Fruit fly (Drosophila melanogaster) whole organism, embryonic: Measurements from ENCODE around the gene Oatp74D.

Experiments used
- Atf3 ChIP-seq: fragments of 200-800 bp; sonication (Bioruptor generic); optimal IDR thresholded peaks from 3 replicates; lab custom pipeline; 2016; ENCODE audit warnings: missing biosample characterization, missing genetic modification characterization
- B-H2 ChIP-seq: fragments of 200-800 bp; sonication (Bioruptor generic); optimal IDR thresholded peaks from 2 replicates; lab custom pipeline; 2018; ENCODE audit warnings: missing biosample characterization, mild to moderate bottlenecking, missing genetic modification characterization
- CG10959 ChIP-seq: fragments of 200-800 bp; sonication (Bioruptor generic); IDR thresholded peaks from 2 replicates; pipeline ENCODE4 v1.3.6; 2022; ENCODE audit warnings: missing biosample characterization, missing genetic modification characterization
- CG12219 ChIP-seq: fragments of 200-800 bp; sonication (Bioruptor generic); optimal IDR thresholded peaks from 3 replicates; lab custom pipeline; 2018; ENCODE audit warnings: missing biosample characterization, mild to moderate bottlenecking, missing genetic modification characterization
- CG14441 ChIP-seq: fragments of 200-800 bp; sonication (Bioruptor generic); IDR thresholded peaks from 2 replicates; pipeline ENCODE4 v1.3.6; 2022; ENCODE audit warnings: missing biosample characterization, missing genetic modification characterization
- CG18599 ChIP-seq: fragments of 200-800 bp; sonication (Bioruptor generic); optimal IDR thresholded peaks from 3 replicates; lab custom pipeline; 2017; ENCODE audit warnings: missing biosample characterization, missing genetic modification characterization, mild to moderate bottlenecking, moderate library complexity, missing genetic modification reagents
- CG18619 ChIP-seq: fragments of 200-800 bp; sonication (Bioruptor generic); optimal IDR thresholded peaks from 3 replicates; lab custom pipeline; 2017; ENCODE audit warnings: missing biosample characterization, mild to moderate bottlenecking, missing genetic modification characterization
- CG18764 ChIP-seq: fragments of 200-800 bp; sonication (Bioruptor generic); optimal IDR thresholded peaks from 3 replicates; lab custom pipeline; 2016; ENCODE audit warnings: missing biosample characterization, missing genetic modification characterization
- CG2199 ChIP-seq: fragments of 200-800 bp; sonication (Bioruptor generic); IDR thresholded peaks from 3 replicates; pipeline ENCODE4 v1.3.6; 2022; ENCODE audit warnings: missing biosample characterization, missing genetic modification characterization
- CG4360 ChIP-seq: fragments of 200-800 bp; sonication (Bioruptor generic); IDR thresholded peaks from 2 replicates; pipeline ENCODE4 v1.3.6; 2022; ENCODE audit warnings: missing biosample characterization, missing genetic modification characterization
- CG5180 ChIP-seq: fragments of 200-800 bp; sonication (Bioruptor generic); optimal IDR thresholded peaks from 3 replicates; lab custom pipeline; 2017; ENCODE audit warnings: missing biosample characterization, missing genetic modification characterization, mild to moderate bottlenecking, moderate library complexity, missing genetic modification reagents
- CG5245 ChIP-seq: fragments of 200-800 bp; sonication (Bioruptor generic); optimal IDR thresholded peaks from 3 replicates; lab custom pipeline; 2016; ENCODE audit warnings: missing biosample characterization, missing genetic modification characterization
- CG7556 ChIP-seq: fragments of 200-800 bp; sonication (Bioruptor generic); optimal IDR thresholded peaks from 2 replicates; lab custom pipeline; 2017; ENCODE audit warnings: missing biosample characterization, mild to moderate bottlenecking, missing genetic modification characterization
- CG7963 ChIP-seq: fragments of 200-800 bp; sonication (Bioruptor generic); IDR thresholded peaks from 3 replicates; pipeline ENCODE4 v1.3.6; 2022; ENCODE audit warnings: missing biosample characterization, missing genetic modification characterization; ENCODE audit not compliant: partially characterized antibody
- CG7987 ChIP-seq: fragments of 200-800 bp; sonication (Bioruptor generic); optimal IDR thresholded peaks from 2 replicates; lab custom pipeline; 2018; ENCODE audit warnings: missing biosample characterization, mild to moderate bottlenecking, missing genetic modification characterization, moderate library complexity
- CG9727 ChIP-seq: fragments of 200-800 bp; sonication (Bioruptor generic); optimal IDR thresholded peaks from 3 replicates; lab custom pipeline; 2017; ENCODE audit warnings: missing biosample characterization, mild to moderate bottlenecking, missing genetic modification characterization
- H15 ChIP-seq: fragments of 200-800 bp; sonication (Bioruptor generic); IDR thresholded peaks from 3 replicates; pipeline ENCODE4 v1.3.6; 2022; ENCODE audit warnings: missing biosample characterization, missing genetic modification characterization
- HLH3B ChIP-seq: fragments of 200-800 bp; sonication (Bioruptor generic); IDR thresholded peaks from 2 replicates; pipeline ENCODE4 v1.3.6; 2022; ENCODE audit warnings: missing biosample characterization, missing genetic modification characterization
- Neu2 ChIP-seq: fragments of 200-800 bp; sonication (Bioruptor generic); optimal IDR thresholded peaks from 3 replicates; lab custom pipeline; 2016; ENCODE audit warnings: missing biosample characterization, missing genetic modification characterization, borderline replicate concordance
- Sox100B ChIP-seq: fragments of 200-800 bp; sonication (Bioruptor generic); optimal IDR thresholded peaks from 3 replicates; lab custom pipeline; 2018; ENCODE audit warnings: missing biosample characterization, mild to moderate bottlenecking, missing genetic modification characterization
- TFAM ChIP-seq: fragments of 200-800 bp; sonication (Bioruptor generic); optimal IDR thresholded peaks from 2 replicates; lab custom pipeline; 2017; ENCODE audit warnings: missing biosample characterization, missing genetic modification characterization, inconsistent platforms
- Tbp ChIP-seq: fragments of >200 bp; optimal IDR thresholded peaks from 2 replicates; lab custom pipeline; 2018; ENCODE audit warnings: missing biosample characterization, missing genetic modification characterization
- amos ChIP-seq: fragments of 200-800 bp; sonication (Bioruptor generic); IDR thresholded peaks from 2 replicates; pipeline ENCODE4 v1.3.6; 2022; ENCODE audit warnings: missing biosample characterization, missing genetic modification characterization; ENCODE audit not compliant: partially characterized antibody
- aop ChIP-seq: fragments of 200-800 bp; sonication (Bioruptor generic); IDR thresholded peaks from 2 replicates; pipeline ENCODE4 v1.3.6; 2022; ENCODE audit warnings: missing biosample characterization, missing genetic modification characterization
- ara ChIP-seq: fragments of 200-800 bp; sonication (Bioruptor generic); IDR thresholded peaks from 2 replicates; pipeline ENCODE4 v1.3.6; 2022; ENCODE audit warnings: missing biosample characterization, missing genetic modification characterization
- cas ChIP-seq: fragments of 200-800 bp; sonication (Bioruptor generic); IDR thresholded peaks from 2 replicates; pipeline ENCODE4 v1.3.6; 2022; ENCODE audit warnings: missing biosample characterization, missing genetic modification characterization
- chinmo ChIP-seq: fragments of 200-800 bp; sonication (Bioruptor generic); IDR thresholded peaks from 4 replicates; pipeline ENCODE4 v1.3.6; 2022; ENCODE audit warnings: missing biosample characterization, missing genetic modification characterization; ENCODE audit not compliant: partially characterized antibody
- croc ChIP-seq: fragments of 200-800 bp; sonication (Bioruptor generic); conservative IDR thresholded peaks from 3 replicates; pipeline ENCODE4 v1.3.6; 2022; ENCODE audit warnings: missing biosample characterization, missing genetic modification characterization
- crol ChIP-seq: fragments of 200-800 bp; sonication (Bioruptor generic); IDR thresholded peaks from 2 replicates; pipeline ENCODE4 v1.3.6; 2022; ENCODE audit warnings: missing biosample characterization, missing genetic modification characterization
- eyg ChIP-seq: fragments of 200-800 bp; sonication (Bioruptor generic); optimal IDR thresholded peaks from 3 replicates; lab custom pipeline; 2016; ENCODE audit warnings: missing biosample characterization, missing genetic modification characterization
- grn ChIP-seq: fragments of 200-800 bp; sonication (Bioruptor generic); optimal IDR thresholded peaks from 3 replicates; lab custom pipeline; 2017; ENCODE audit warnings: missing biosample characterization, missing genetic modification characterization
- hb ChIP-seq: fragments of 200-800 bp; sonication (Bioruptor generic); IDR thresholded peaks from 3 replicates; pipeline ENCODE4 v1.3.6; 2022; ENCODE audit warnings: missing biosample characterization, missing genetic modification characterization; ENCODE audit not compliant: partially characterized antibody
- jumu ChIP-seq: fragments of 200-800 bp; sonication (Bioruptor generic); optimal IDR thresholded peaks from 3 replicates; lab custom pipeline; 2016; ENCODE audit warnings: missing biosample characterization, missing genetic modification characterization
- ken ChIP-seq: fragments of 200-800 bp; sonication (Bioruptor generic); IDR thresholded peaks from 3 replicates; pipeline ENCODE4 v1.3.6; 2022; ENCODE audit warnings: missing biosample characterization, missing genetic modification characterization
- mam ChIP-seq: fragments of 200-800 bp; sonication (Bioruptor generic); optimal IDR thresholded peaks from 3 replicates; lab custom pipeline; 2016; ENCODE audit warnings: missing biosample characterization, missing genetic modification characterization
- nau ChIP-seq: fragments of 200-800 bp; sonication (Bioruptor generic); optimal IDR thresholded peaks from 3 replicates; lab custom pipeline; 2017; ENCODE audit warnings: missing biosample characterization, mild to moderate bottlenecking, missing genetic modification characterization, missing genetic modification reagents
- nerfin-1 ChIP-seq: fragments of 200-800 bp; sonication (Bioruptor generic); optimal IDR thresholded peaks from 3 replicates; lab custom pipeline; 2019; ENCODE audit warnings: missing biosample characterization, mild to moderate bottlenecking, missing genetic modification characterization, moderate library complexity
- nerfin-2 ChIP-seq: fragments of 200-800 bp; sonication (Bioruptor generic); IDR thresholded peaks from 2 replicates; pipeline ENCODE4 v1.3.6; 2022; ENCODE audit warnings: missing biosample characterization, missing genetic modification characterization; ENCODE audit not compliant: partially characterized antibody
- odd ChIP-seq: fragments of 200-800 bp; sonication (Bioruptor generic); optimal IDR thresholded peaks from 2 replicates; lab custom pipeline; 2017; ENCODE audit warnings: missing biosample characterization, mild to moderate bottlenecking, missing genetic modification characterization
- pfk ChIP-seq: fragments of 200-800 bp; sonication (Bioruptor generic); optimal IDR thresholded peaks from 2 replicates; lab custom pipeline; 2018; ENCODE audit warnings: missing biosample characterization, mild to moderate bottlenecking, missing genetic modification characterization, moderate library complexity
- psq ChIP-seq: fragments of 200-800 bp; sonication (Bioruptor generic); optimal IDR thresholded peaks from 2 replicates; lab custom pipeline; 2017; ENCODE audit warnings: missing biosample characterization, missing genetic modification characterization
- pzg ChIP-seq: fragments of 200-800 bp; sonication (Bioruptor generic); optimal IDR thresholded peaks from 3 replicates; lab custom pipeline; 2018; ENCODE audit warnings: missing biosample characterization, mild to moderate bottlenecking, missing genetic modification characterization, moderate library complexity
- so ChIP-seq: fragments of 200-800 bp; sonication (Bioruptor generic); IDR thresholded peaks from 3 replicates; pipeline ENCODE4 v1.3.6; 2022; ENCODE audit warnings: missing biosample characterization, missing genetic modification characterization
- tna ChIP-seq: fragments of 200-800 bp; sonication (Bioruptor generic); IDR thresholded peaks from 2 replicates; pipeline ENCODE4 v1.3.6; 2022; ENCODE audit warnings: missing biosample characterization, missing genetic modification characterization; ENCODE audit not compliant: partially characterized antibody
- ttk ChIP-seq: fragments of 200-800 bp; sonication (Bioruptor generic); IDR thresholded peaks from 2 replicates; pipeline ENCODE4 v2.1.2; 2022; ENCODE audit warnings: missing biosample characterization, missing genetic modification characterization
- twi ChIP-seq: fragments of 200-800 bp; optimal IDR thresholded peaks from 2 replicates; lab custom pipeline; 2019; ENCODE audit warnings: missing biosample characterization, mild to moderate bottlenecking, missing genetic modification characterization, moderate library complexity
- yki ChIP-seq: fragments of >200 bp; optimal IDR thresholded peaks from 3 replicates; lab custom pipeline; 2018
- z ChIP-seq: fragments of 200-800 bp; sonication (Bioruptor generic); IDR thresholded peaks from 3 replicates; pipeline ENCODE4 v1.3.6; 2022; ENCODE audit warnings: missing biosample characterization, missing genetic modification characterization
- zen2 ChIP-seq: fragments of 200-800 bp; sonication (Bioruptor generic); IDR thresholded peaks from 3 replicates; pipeline ENCODE4 v1.3.6; 2022; ENCODE audit warnings: missing biosample characterization, missing genetic modification characterization; ENCODE audit not compliant: partially characterized antibody

Gene Oatp74D

DNA sequence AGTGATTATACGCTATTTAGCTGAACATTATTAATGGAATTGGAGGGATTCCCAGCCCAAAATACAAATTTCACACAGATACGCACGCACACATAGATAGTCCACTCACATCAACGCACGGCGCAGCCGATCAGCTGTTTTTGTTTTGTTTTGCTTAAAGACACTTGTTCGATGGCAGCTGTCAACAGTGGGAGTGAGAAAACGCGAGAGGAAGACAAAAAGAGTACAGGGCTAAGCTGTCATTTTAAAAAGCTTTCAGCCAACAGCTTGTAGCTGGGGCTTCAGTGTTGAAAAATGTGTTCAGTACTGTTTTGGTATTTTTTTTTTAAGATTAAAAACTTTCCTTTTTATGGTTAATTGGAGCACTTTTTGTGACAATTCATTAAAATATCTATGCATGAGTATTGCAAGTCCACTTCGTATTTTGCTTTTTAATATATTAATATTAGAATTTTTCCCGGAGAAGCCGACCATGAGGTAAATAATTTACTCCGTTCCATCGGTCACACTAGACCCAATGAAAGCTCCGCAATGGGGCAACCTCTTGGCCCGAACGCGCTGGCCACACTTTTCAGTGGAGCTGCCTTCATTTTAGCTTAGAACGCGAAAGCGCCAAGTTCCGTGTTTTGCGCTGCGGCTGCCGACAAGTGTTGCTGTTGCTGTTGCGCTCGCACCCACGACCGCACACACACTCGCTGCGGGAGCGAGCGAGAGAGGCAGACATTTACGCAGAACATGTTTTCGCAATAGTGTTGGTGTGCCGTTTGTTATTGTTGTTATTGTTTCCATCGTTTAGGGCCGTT lies 46.2 kb downstream of the Oatp74D start (continued):
- TF ChIP-seq chinmo (GFP tag; lab: Robert Waterston, UW), result peak; percentile 94
- no peak for TF ChIP-seq Tbp (GFP tag; lab: Kevin White, UChicago)
- 0 out of 3 replicates have a peak, but pooled peaks have one; percentile 26 for TF ChIP-seq ken
- TF ChIP-seq CG7963 (GFP tag; lab: Robert Waterston, UW), result no peak
- no peak for TF ChIP-seq z (GFP tag; lab: Robert Waterston, UW)
- peak; percentile 80 for TF ChIP-seq pzg (GFP tag; lab: Kevin White, UChicago)
- no peak for TF ChIP-seq odd (GFP tag; lab: Kevin White, UChicago)
- no peak for TF ChIP-seq TFAM (GFP tag; lab: Kevin White, UChicago)
- TF ChIP-seq CG7987 (GFP tag; lab: Kevin White, UChicago), result peak; percentile 51
- TF ChIP-seq HLH3B, result no peak
- TF ChIP-seq so (GFP tag; lab: Robert Waterston, UW), result no peak
- no peak for TF ChIP-seq ttk (GFP tag; lab: Robert Waterston, UW)
- TF ChIP-seq aop, result 0 out of 2 replicates have a peak, but pooled peaks have one; percentile 52
- 0 out of 2 replicates have a peak, but pooled peaks have one; percentile 35 for TF ChIP-seq ara
- TF ChIP-seq nerfin-2 (GFP tag; lab: Robert Waterston, UW), result no peak
- TF ChIP-seq psq (GFP tag; lab: Kevin White, UChicago), result peak; percentile 59
- TF ChIP-seq CG9727, result peak; percentile 60
- no peak for TF ChIP-seq grn
- peak; percentile 33 for TF ChIP-seq CG18619 (GFP tag; lab: Kevin White, UChicago)
- no peak for TF ChIP-seq B-H2
- no peak for TF ChIP-seq cas (GFP tag; lab: Robert Waterston, UW)
- peak; percentile 52 for TF ChIP-seq tna (GFP tag; lab: Robert Waterston, UW)
- peak; percentile 42 for TF ChIP-seq CG7556
- TF ChIP-seq CG14441 (GFP tag; lab: Robert Waterston, UW), result no peak
- TF ChIP-seq CG2199 (GFP tag; lab: Robert Waterston, UW), result 0 out of 3 replicates have a peak, but pooled peaks have one; percentile 44
- peak; percentile 17 for TF ChIP-seq nau
- TF ChIP-seq zen2, result no peak; the same call in 2 of the 3 replicates
- TF ChIP-seq jumu (GFP tag; lab: Kevin White, UChicago), result no peak
- TF ChIP-seq CG18599 (GFP tag; lab: Kevin White, UChicago), result peak; percentile 62
- no peak for TF ChIP-seq croc (GFP tag; lab: Robert Waterston, UW)
- TF ChIP-seq hb (GFP tag; lab: Robert Waterston, UW), result no peak; the same call in 2 of the 3 replicates
- TF ChIP-seq eyg (GFP tag; lab: Kevin White, UChicago), result no peak
- TF ChIP-seq yki (lab: Kevin White, UChicago), result no peak
- no peak for TF ChIP-seq CG12219 (GFP tag; lab: Kevin White, UChicago)
- peak; percentile 12 for TF ChIP-seq mam (GFP tag; lab: Kevin White, UChicago)
- 0 out of 3 replicates have a peak, but pooled peaks have one; percentile 35 for TF ChIP-seq H15 (GFP tag; lab: Robert Waterston, UW)
- no peak for TF ChIP-seq nerfin-1 (tag; lab: Kevin White, UChicago)
- TF ChIP-seq CG18764 (GFP tag; lab: Kevin White, UChicago), result peak; percentile 49
- TF ChIP-seq CG5180, result peak; percentile 12
- TF ChIP-seq amos (GFP tag; lab: Robert Waterston, UW), result peak; percentile 49; the same call in 1 of the 2 replicates
- TF ChIP-seq CG4360 (GFP tag; lab: Robert Waterston, UW), result peak; percentile 56
- no peak for TF ChIP-seq Neu2
- no peak for TF ChIP-seq CG5245 (GFP tag; lab: Kevin White, UChicago)
- peak; percentile 2 for TF ChIP-seq pfk
- TF ChIP-seq Sox100B (GFP tag; lab: Kevin White, UChicago), result peak; percentile 42
- TF ChIP-seq Atf3, result peak; percentile 16
- TF ChIP-seq CG10959 (GFP tag; lab: Robert Waterston, UW), result no peak
- no peak for TF ChIP-seq twi (tag; lab: Kevin White, UChicago)
- no peak for TF ChIP-seq crol (GFP tag; lab: Robert Waterston, UW)
